Worm (Caenorhabditis elegans) whole organism, mixed stage, embryonic: Measurements from ENCODE around the gene aagr-3.

ENCODE experiments used
- blmp-1 ChIP-seq: fragments of 150-350 bp; optimal IDR thresholded peaks from 2 replicates; lab custom pipeline; 2014; ENCODE audit warnings: missing biosample characterization, missing genetic modification characterization
- elt-3 ChIP-seq: fragments of 150-350 bp; optimal IDR thresholded peaks from 2 replicates; lab custom pipeline; 2014; ENCODE audit warnings: missing biosample characterization, missing genetic modification characterization
- nhr-76 ChIP-seq: sonication (generic microtip); optimal IDR thresholded peaks from 2 replicates; lab custom pipeline; 2017; ENCODE audit warnings: missing biosample characterization, missing genetic modification characterization
- pha-4 ChIP-seq: fragments of 150-350 bp; optimal IDR thresholded peaks from 2 replicates; lab custom pipeline; 2018; ENCODE audit warnings: missing biosample characterization, missing genetic modification reagents, missing genetic modification characterization

- TF ChIP-seq pha-4 (tag; lab: Kevin White, UChicago): no peak
- TF ChIP-seq elt-3 (tag; lab: Kevin White, UChicago): no peak
- TF ChIP-seq blmp-1 (tag; lab: Kevin White, UChicago): no peak
- no peak for TF ChIP-seq nhr-76 (tag; lab: Kevin White, UChicago)
Observed at ce11 chrV:9709747-9710146, 19.6 kb downstream of the aagr-3 start, which contains the start of gene tag-120.
